Comparison of ENCODE assay signal across 1 fruit fly cellular context in genomic region chr3R:20542283-20543144, dm6.
TF ChIP-seq lines count a peak whose summit lies in the region.

No protein-coding gene starts in this region.

TF ChIP-seq in whole organism, embryonic, 481 proteins besides CTCF, POLR2A, EP300 and RAD21 (continued from another document and continues in another):
- TF ChIP-seq Dip3 (GFP tag; optimal IDR thresholded peaks at IDR 0.05; lab: Kevin White, UChicago) (no peak), kah (GFP tag; optimal IDR thresholded peaks at IDR 0.05; lab: Kevin White, UChicago) (peak; percentile 56), Hr51 (GFP tag; optimal IDR thresholded peaks at IDR 0.05; lab: Kevin White, UChicago) (no peak), CG16863 (GFP tag; optimal IDR thresholded peaks at IDR 0.05; lab: Kevin White, UChicago) (no peak), Side (GFP tag; optimal IDR thresholded peaks at IDR 0.05; lab: Kevin White, UChicago) (no peak), Sox102F (GFP tag; optimal IDR thresholded peaks at IDR 0.05; lab: Kevin White, UChicago) (peak; percentile 33), CG17186 (GFP tag; optimal IDR thresholded peaks at IDR 0.05; lab: Kevin White, UChicago) (no peak), pan (optimal IDR thresholded peaks at IDR 0.05; lab: Kevin White, UChicago) (no peak), pan (GFP tag; optimal IDR thresholded peaks at IDR 0.05 in 1 of 2, IDR thresholded peaks at IDR 0.05 in 1 of 2) (no peak), CG1647 (GFP tag; optimal IDR thresholded peaks at IDR 0.05; lab: Kevin White, UChicago) (no peak), CG2199 (GFP tag; IDR thresholded peaks at IDR 0.05; lab: Robert Waterston, UW) (no peak), CG31365 (tag; optimal IDR thresholded peaks at IDR 0.05; lab: Kevin White, UChicago) (no peak), ro (GFP tag; IDR thresholded peaks at IDR 0.05; lab: Robert Waterston, UW) (no peak), CG11093 (GFP tag; IDR thresholded peaks at IDR 0.05; lab: Robert Waterston, UW) (no peak), CG16779 (GFP tag; IDR thresholded peaks at IDR 0.05; lab: Robert Waterston, UW) (no peak), CG7372 (GFP tag; IDR thresholded peaks at IDR 0.05; lab: Robert Waterston, UW) (no peak), CG12236 (GFP tag; optimal IDR thresholded peaks at IDR 0.05; lab: Kevin White, UChicago) (peak; percentile 4), onecut (GFP tag; IDR thresholded peaks at IDR 0.05; lab: Robert Waterston, UW) (peak; percentile 32; the same call in 1 of the 2 replicates), CkIIα-i1 (GFP tag; IDR thresholded peaks at IDR 0.05; lab: Robert Waterston, UW) (no peak), Hr78 (GFP tag; optimal IDR thresholded peaks at IDR 0.05; lab: Kevin White, UChicago) (peak in 1 of 2 experiments; percentile 31), kni (GFP tag; optimal IDR thresholded peaks at IDR 0.05; lab: Kevin White, UChicago) (no peak), ATbp (GFP tag; optimal IDR thresholded peaks at IDR 0.05; lab: Kevin White, UChicago) (peak; percentile 79), CG10431 (GFP tag; optimal IDR thresholded peaks at IDR 0.05; lab: Kevin White, UChicago) (peak; percentile 3), caup (GFP tag; optimal IDR thresholded peaks at IDR 0.05; lab: Kevin White, UChicago; ENCODE audit: severe bottlenecking) (no peak), gsb-n (tag; optimal IDR thresholded peaks at IDR 0.05; lab: Kevin White, UChicago) (peak; percentile 68), CG18262 (tag; optimal IDR thresholded peaks at IDR 0.05; lab: Kevin White, UChicago) (peak; percentile 61), pros (GFP tag; optimal IDR thresholded peaks at IDR 0.05; lab: Kevin White, UChicago) (no peak), CG18011 (GFP tag; optimal IDR thresholded peaks at IDR 0.05; lab: Kevin White, UChicago) (no peak), unpg (GFP tag; optimal IDR thresholded peaks at IDR 0.05; lab: Kevin White, UChicago) (no peak), Dbx (GFP tag; IDR thresholded peaks at IDR 0.05; lab: Robert Waterston, UW) (no peak), CG18764 (GFP tag; optimal IDR thresholded peaks at IDR 0.05; lab: Kevin White, UChicago) (no peak), tin (GFP tag; optimal IDR thresholded peaks at IDR 0.05; lab: Kevin White, UChicago) (no peak), CG7556 (GFP tag; optimal IDR thresholded peaks at IDR 0.05; lab: Kevin White, UChicago) (peak; percentile 56), Myb (GFP tag; optimal IDR thresholded peaks at IDR 0.05; lab: Kevin White, UChicago) (no peak), CG4328 (GFP tag; optimal IDR thresholded peaks at IDR 0.05; lab: Kevin White, UChicago) (peak; percentile 36), cad (GFP tag; optimal IDR thresholded peaks at IDR 0.05; lab: Kevin White, UChicago) (peak; percentile 77), H2.0 (GFP tag; IDR thresholded peaks at IDR 0.05; lab: Robert Waterston, UW) (no peak), CG34422 (GFP tag; IDR thresholded peaks at IDR 0.05; lab: Robert Waterston, UW) (0 out of 3 replicates have a peak, but pooled peaks have one; percentile 24), CG17568 (GFP tag; optimal IDR thresholded peaks at IDR 0.05; lab: Kevin White, UChicago) (peak; percentile 42), HLHmδ (GFP tag; optimal IDR thresholded peaks at IDR 0.05; lab: Kevin White, UChicago) (no peak), CG30431 (GFP tag; optimal IDR thresholded peaks at IDR 0.05; lab: Kevin White, UChicago) (no peak), exex (tag; optimal IDR thresholded peaks at IDR 0.05; lab: Kevin White, UChicago) (no peak), ranshi (GFP tag; IDR thresholded peaks at IDR 0.05; lab: Robert Waterston, UW) (no peak), Opbp (GFP tag; IDR thresholded peaks at IDR 0.05; lab: Robert Waterston, UW; ENCODE audit: partially characterized antibody) (no peak), CG12659 (GFP tag; optimal IDR thresholded peaks at IDR 0.05; lab: Kevin White, UChicago) (peak; percentile 50), Sin3A (optimal IDR thresholded peaks at IDR 0.05; lab: Kevin White, UChicago) (no peak), Sry-β (GFP tag; optimal IDR thresholded peaks at IDR 0.05; lab: Kevin White, UChicago) (no peak), CG18619 (GFP tag; optimal IDR thresholded peaks at IDR 0.05; lab: Kevin White, UChicago) (peak; percentile 33), Drgx (GFP tag; IDR thresholded peaks at IDR 0.05; lab: Robert Waterston, UW) (no peak), rib (GFP tag; IDR thresholded peaks at IDR 0.05; lab: Robert Waterston, UW) (no peak), CG6813 (GFP tag; optimal IDR thresholded peaks at IDR 0.05; lab: Kevin White, UChicago) (peak; percentile 77), h (optimal IDR thresholded peaks at IDR 0.05; lab: Kevin White, UChicago) (no peak), dmrt11E (tag; optimal IDR thresholded peaks at IDR 0.05; lab: Kevin White, UChicago) (peak; percentile 74), tna (GFP tag; IDR thresholded peaks at IDR 0.05; lab: Robert Waterston, UW; ENCODE audit: partially characterized antibody) (no peak), CG3407 (GFP tag; optimal IDR thresholded peaks at IDR 0.05; lab: Kevin White, UChicago) (peak; percentile 51), run (tag; optimal IDR thresholded peaks at IDR 0.05; lab: Kevin White, UChicago) (no peak), NC2α (GFP tag; optimal IDR thresholded peaks at IDR 0.05; lab: Kevin White, UChicago) (no peak), CG8290 (GFP tag; optimal IDR thresholded peaks at IDR 0.05; lab: Kevin White, UChicago) (no peak), CG8290 (tag; optimal IDR thresholded peaks at IDR 0.05; lab: Kevin White, UChicago) (peak in 1 of 2 experiments; percentile 39), Camta (GFP tag; optimal IDR thresholded peaks at IDR 0.05; lab: Kevin White, UChicago) (peak; percentile 18), luna (GFP tag; optimal IDR thresholded peaks at IDR 0.05; lab: Kevin White, UChicago) (no peak), CG4730 (GFP tag; IDR thresholded peaks at IDR 0.05; lab: Robert Waterston, UW) (no peak), Fer3 (tag; optimal IDR thresholded peaks at IDR 0.05; lab: Kevin White, UChicago) (peak; percentile 19), disco-r (GFP tag; optimal IDR thresholded peaks at IDR 0.05; lab: Kevin White, UChicago) (peak; percentile 21), CG12391 (tag; optimal IDR thresholded peaks at IDR 0.05; lab: Kevin White, UChicago) (peak; percentile 30), CG6272 (GFP tag; IDR thresholded peaks at IDR 0.05; lab: Robert Waterston, UW) (no peak), CG8765 (GFP tag; IDR thresholded peaks at IDR 0.05; lab: Robert Waterston, UW) (no peak), pita (GFP tag; optimal IDR thresholded peaks at IDR 0.05; lab: Kevin White, UChicago) (no peak), CG4854 (GFP tag; optimal IDR thresholded peaks at IDR 0.05; lab: Kevin White, UChicago) (no peak), Chrac-16 (GFP tag; optimal IDR thresholded peaks at IDR 0.05; lab: Kevin White, UChicago) (no peak), Nf-YA (GFP tag; IDR thresholded peaks at IDR 0.05; lab: Robert Waterston, UW) (no peak), lab (GFP tag; optimal IDR thresholded peaks at IDR 0.05; lab: Kevin White, UChicago) (peak; percentile 7), bowl (GFP tag; IDR thresholded peaks at IDR 0.05; lab: Robert Waterston, UW) (no peak), schlank (tag; optimal IDR thresholded peaks at IDR 0.05; lab: Kevin White, UChicago) (no peak), Trl (optimal IDR thresholded peaks at IDR 0.05; lab: Kevin White, UChicago) (no peak), Trl (GFP tag; optimal IDR thresholded peaks at IDR 0.05; lab: Kevin White, UChicago) (peak; percentile 34), B-H1 (GFP tag; IDR thresholded peaks at IDR 0.05; lab: Robert Waterston, UW) (no peak; the same call in 2 of the 3 replicates), grau (tag; optimal IDR thresholded peaks at IDR 0.05; lab: Kevin White, UChicago) (peak; percentile 3), al (GFP tag; IDR thresholded peaks at IDR 0.05; lab: Robert Waterston, UW) (no peak), wdn (GFP tag; IDR thresholded peaks at IDR 0.05; lab: Robert Waterston, UW) (no peak), bcd (GFP tag; optimal IDR thresholded peaks at IDR 0.05; lab: Kevin White, UChicago) (no peak), Vsx1 (GFP tag; optimal IDR thresholded peaks at IDR 0.05; lab: Kevin White, UChicago) (peak; percentile 54), Lim3 (GFP tag; IDR thresholded peaks at IDR 0.05; lab: Robert Waterston, UW) (no peak), ind (GFP tag; optimal IDR thresholded peaks at IDR 0.05; lab: Kevin White, UChicago) (no peak), CG1602 (GFP tag; optimal IDR thresholded peaks at IDR 0.05; lab: Kevin White, UChicago) (peak; percentile 42), fru (optimal IDR thresholded peaks at IDR 0.05; lab: Kevin White, UChicago) (no peak), tx (GFP tag; optimal IDR thresholded peaks at IDR 0.05; lab: Kevin White, UChicago) (no peak), vnd (GFP tag; IDR thresholded peaks at IDR 0.05; lab: Robert Waterston, UW; ENCODE audit: partially characterized antibody) (no peak), CG34376 (GFP tag; optimal IDR thresholded peaks at IDR 0.05; lab: Kevin White, UChicago) (no peak), CG11085 (GFP tag; IDR thresholded peaks at IDR 0.05; lab: Robert Waterston, UW) (no peak), maf-S (GFP tag; optimal IDR thresholded peaks at IDR 0.05; lab: Kevin White, UChicago) (peak; percentile 15), mld (GFP tag; IDR thresholded peaks at IDR 0.05; lab: Robert Waterston, UW; ENCODE audit: partially characterized antibody) (no peak), CG12155 (GFP tag; optimal IDR thresholded peaks at IDR 0.05; lab: Kevin White, UChicago) (no peak), dm (GFP tag; optimal IDR thresholded peaks at IDR 0.05; lab: Kevin White, UChicago) (no peak), Aef1 (GFP tag; IDR thresholded peaks at IDR 0.05; lab: Robert Waterston, UW) (no peak), dimm (GFP tag; IDR thresholded peaks at IDR 0.05; lab: Robert Waterston, UW) (0 out of 2 replicates have a peak, but pooled peaks have one; percentile 27), CG7839 (tag; optimal IDR thresholded peaks at IDR 0.05; lab: Kevin White, UChicago) (no peak), slbo (GFP tag; IDR thresholded peaks at IDR 0.05; lab: Robert Waterston, UW) (no peak), az2 (GFP tag; optimal IDR thresholded peaks at IDR 0.05; lab: Kevin White, UChicago) (no peak), ham (GFP tag; IDR thresholded peaks at IDR 0.05; lab: Robert Waterston, UW) (no peak), ash1 (GFP tag; optimal IDR thresholded peaks at IDR 0.05; lab: Kevin White, UChicago) (no peak), Dref (GFP tag; IDR thresholded peaks at IDR 0.05; lab: Robert Waterston, UW) (no peak), MBD-R2 (GFP tag; IDR thresholded peaks at IDR 0.05; lab: Robert Waterston, UW) (no peak), nmo (GFP tag; optimal IDR thresholded peaks at IDR 0.05; lab: Kevin White, UChicago) (no peak), cwo (GFP tag; optimal IDR thresholded peaks at IDR 0.05; lab: Kevin White, UChicago) (peak; percentile 11), Dll (GFP tag; IDR thresholded peaks at IDR 0.05; lab: Robert Waterston, UW; ENCODE audit: partially characterized antibody) (0 out of 4 replicates have a peak, but pooled peaks have one; percentile 11), CG4707 (GFP tag; optimal IDR thresholded peaks at IDR 0.05; lab: Kevin White, UChicago) (peak; percentile 60), cg (GFP tag; optimal IDR thresholded peaks at IDR 0.05; lab: Kevin White, UChicago) (no peak), usp (GFP tag; optimal IDR thresholded peaks at IDR 0.05; lab: Kevin White, UChicago) (no peak), Deaf1 (tag; optimal IDR thresholded peaks at IDR 0.05; lab: Kevin White, UChicago) (peak; percentile 29), CG3281 (GFP tag; optimal IDR thresholded peaks at IDR 0.05; lab: Kevin White, UChicago) (peak; percentile 27), CG17359 (tag; optimal IDR thresholded peaks at IDR 0.05; lab: Kevin White, UChicago) (peak; percentile 62), CG15269 (tag; optimal IDR thresholded peaks at IDR 0.05; lab: Kevin White, UChicago) (no peak), pb (GFP tag; optimal IDR thresholded peaks at IDR 0.05; lab: Kevin White, UChicago) (no peak), tll (GFP tag; optimal IDR thresholded peaks at IDR 0.05; lab: Kevin White, UChicago) (no peak), CG2116 (GFP tag; optimal IDR thresholded peaks at IDR 0.05; lab: Kevin White, UChicago) (peak; percentile 21), row (GFP tag; IDR thresholded peaks at IDR 0.05; lab: Robert Waterston, UW) (0 out of 3 replicates have a peak, but pooled peaks have one; percentile 24), CG6854 (GFP tag; optimal IDR thresholded peaks at IDR 0.05; lab: Kevin White, UChicago) (peak; percentile 13), CG6175 (GFP tag; IDR thresholded peaks at IDR 0.05; lab: Robert Waterston, UW) (no peak), MTF-1 (GFP tag; optimal IDR thresholded peaks at IDR 0.05; lab: Kevin White, UChicago; ENCODE audit: borderline replicate concordance) (peak; percentile 70), CG10959 (GFP tag; IDR thresholded peaks at IDR 0.05; lab: Robert Waterston, UW) (no peak), CG12299 (tag; optimal IDR thresholded peaks at IDR 0.05; lab: Kevin White, UChicago) (peak; percentile 39), gcm2 (GFP tag; optimal IDR thresholded peaks at IDR 0.05; lab: Kevin White, UChicago) (no peak), en (GFP tag; optimal IDR thresholded peaks at IDR 0.05; lab: Kevin White, UChicago) (no peak), Gug (GFP tag; IDR thresholded peaks at IDR 0.05; lab: Robert Waterston, UW) (no peak), Gsc (GFP tag; IDR thresholded peaks at IDR 0.05; lab: Robert Waterston, UW) (no peak), Dp (GFP tag; optimal IDR thresholded peaks at IDR 0.05; lab: Kevin White, UChicago) (no peak), CG10462 (GFP tag; optimal IDR thresholded peaks at IDR 0.05; lab: Kevin White, UChicago) (no peak), CoRest (tag; optimal IDR thresholded peaks at IDR 0.05; lab: Kevin White, UChicago) (peak; percentile 49), Lpt (GFP tag; optimal IDR thresholded peaks at IDR 0.05; lab: Kevin White, UChicago) (no peak), CG13296 (GFP tag; optimal IDR thresholded peaks at IDR 0.05; lab: Kevin White, UChicago) (peak; percentile 17), CG14050 (GFP tag; IDR thresholded peaks at IDR 0.05; lab: Robert Waterston, UW) (no peak), CG32767 (GFP tag; IDR thresholded peaks at IDR 0.05; lab: Robert Waterston, UW) (no peak), sc (optimal IDR thresholded peaks at IDR 0.05; lab: Kevin White, UChicago) (no peak), sc (GFP tag; optimal IDR thresholded peaks at IDR 0.05; lab: Kevin White, UChicago) (peak; percentile 14), CG6765 (GFP tag; optimal IDR thresholded peaks at IDR 0.05; lab: Kevin White, UChicago) (no peak), trem (tag; optimal IDR thresholded peaks at IDR 0.05; lab: Kevin White, UChicago) (no peak)
